Worm (Caenorhabditis elegans) whole organism, early embryonic: ENCODE measurements around the gene saeg-2.
A peak's percentile ranks its signal among the peaks of the same experiment; 100 is the strongest.

Experiments
- B0310.2 ChIP-seq: sonication (generic microtip); optimal IDR thresholded peaks from 2 replicates; lab custom pipeline; 2016; ENCODE audit warnings: mild to moderate bottlenecking, missing genetic modification characterization, missing compliant biosample characterization
- F13C5.2 ChIP-seq: sonication (generic microtip); optimal IDR thresholded peaks from 2 replicates; lab custom pipeline; 2017; ENCODE audit warnings: mild to moderate bottlenecking, missing genetic modification characterization, inconsistent platforms, missing compliant biosample characterization
- aly-1 ChIP-seq: sonication (generic microtip); optimal IDR thresholded peaks from 2 replicates; lab custom pipeline; 2016; ENCODE audit warnings: missing genetic modification characterization, missing compliant biosample characterization
- ama-1 ChIP-seq: fragments of 150-350 bp; optimal IDR thresholded peaks from 2 replicates; lab custom pipeline; 2014
- ceh-13 ChIP-seq: fragments of 200-800 bp; sonication (Bioruptor generic); optimal IDR thresholded peaks from 2 replicates; lab custom pipeline; 2018; ENCODE audit warnings: mild to moderate bottlenecking, missing genetic modification characterization, missing compliant biosample characterization
- ceh-36 ChIP-seq: sonication (generic microtip); optimal IDR thresholded peaks from 2 replicates; lab custom pipeline; 2016; ENCODE audit warnings: missing genetic modification characterization, inconsistent platforms, missing compliant biosample characterization
- ets-7 ChIP-seq: sonication (generic microtip); optimal IDR thresholded peaks from 2 replicates; lab custom pipeline; 2016; ENCODE audit warnings: missing genotype, missing genetic modification characterization, missing compliant biosample characterization
- flt-1 ChIP-seq: fragments of 200-800 bp; sonication (Bioruptor generic); IDR thresholded peaks from 2 replicates; pipeline ENCODE4 v1.3.6; 2022; ENCODE audit warnings: missing genetic modification characterization, missing compliant biosample characterization
- hmbx-1 ChIP-seq: sonication (generic microtip); optimal IDR thresholded peaks from 2 replicates; lab custom pipeline; 2016; ENCODE audit warnings: mild to moderate bottlenecking, missing genetic modification characterization, missing compliant biosample characterization
- hmg-4 ChIP-seq: fragments of 200-800 bp; sonication (Bioruptor generic); optimal IDR thresholded peaks from 2 replicates; lab custom pipeline; 2018; ENCODE audit warnings: mild to moderate bottlenecking, missing genetic modification characterization, missing compliant biosample characterization
- hnd-1 ChIP-seq: sonication (generic microtip); optimal IDR thresholded peaks from 2 replicates; lab custom pipeline; 2016; ENCODE audit warnings: missing genetic modification characterization, missing compliant biosample characterization
- pes-1 ChIP-seq: fragments of 200-800 bp; sonication (Bioruptor generic); IDR thresholded peaks from 2 replicates; pipeline ENCODE4 v1.3.6; 2022; ENCODE audit warnings: missing genetic modification reagents, missing genetic modification characterization, missing compliant biosample characterization
- scrt-1 ChIP-seq: fragments of 200-800 bp; sonication (Bioruptor generic); IDR thresholded peaks from 2 replicates; pipeline ENCODE4 v1.3.6; 2022; ENCODE audit warnings: missing genetic modification characterization, missing compliant biosample characterization
- sea-1 ChIP-seq: fragments of 200-800 bp; sonication (Bioruptor generic); conservative IDR thresholded peaks from 2 replicates; pipeline ENCODE4 v1.3.6; 2022; ENCODE audit warnings: missing genetic modification characterization, missing compliant biosample characterization
- tbx-11 ChIP-seq: fragments of 200-800 bp; sonication (Bioruptor generic); IDR thresholded peaks from 2 replicates; pipeline ENCODE4 v1.3.6; 2022; ENCODE audit warnings: missing genetic modification characterization, missing compliant biosample characterization
- tbx-37 ChIP-seq: fragments of 200-800 bp; sonication (Bioruptor generic); conservative IDR thresholded peaks from 2 replicates; pipeline ENCODE4 v1.3.6; 2022; ENCODE audit warnings: missing genetic modification reagents, missing genetic modification characterization, missing compliant biosample characterization
- tra-4 ChIP-seq: sonication (generic microtip); optimal IDR thresholded peaks from 2 replicates; lab custom pipeline; 2017; ENCODE audit warnings: missing genetic modification characterization, missing compliant biosample characterization

saeg-2 gene

ce11 chrIII:9239983-9240382 is at the start of gene saeg-2:
Gene saeg-2, plus strand, starts transcription at chrIII:9240363.
- TF ChIP-seq ets-7 (tag; lab: Kevin White, UChicago) (no peak), hmbx-1 (no peak), aly-1 (tag; lab: Kevin White, UChicago) (no peak), hmg-4 (peak; percentile 47), F13C5.2 (tag; lab: Kevin White, UChicago) (peak; percentile 17), tbx-37 (GFP tag; lab: Robert Waterston, UW) (no peak)

ce11 chrIII:9191091-9191490 is 49.1 kb upstream of the saeg-2 start, which contains the start of gene cls-3:
Gene cls-3, minus strand, starts transcription at chrIII:9191109.
- TF ChIP-seq ceh-13 (GFP tag; lab: Kevin White, UChicago) = no peak
- peak; percentile 34 for TF ChIP-seq hmg-4

ce11 chrIII:9199605-9200004 is 40.6 kb upstream of the saeg-2 start, which contains the start of gene ZC84.6:
Gene ZC84.6, minus strand, starts transcription at chrIII:9199705.
- TF ChIP-seq flt-1 (no peak), tbx-37 (GFP tag; lab: Robert Waterston, UW) (no peak), hnd-1 (no peak), hmg-4 (no peak), B0310.2 (tag; lab: Kevin White, UChicago) (no peak), pes-1 (GFP tag; lab: Robert Waterston, UW) (no peak), sea-1 (no peak), scrt-1 (GFP tag; lab: Robert Waterston, UW) (no peak), ama-1 (lab: Kevin White, UChicago) (no peak), tbx-11 (GFP tag; lab: Robert Waterston, UW) (no peak), ets-7 (tag; lab: Kevin White, UChicago) (no peak), F13C5.2 (tag; lab: Kevin White, UChicago) (no peak), ceh-13 (GFP tag; lab: Kevin White, UChicago) (no peak), ceh-36 (tag; lab: Kevin White, UChicago) (no peak), hmbx-1 (no peak), tra-4 (tag; lab: Kevin White, UChicago) (no peak), aly-1 (tag; lab: Kevin White, UChicago) (no peak)

ce11 chrIII:9201977-9202376 is 38.2 kb upstream of the saeg-2 start:
- TF ChIP-seq hmg-4 (no peak), ceh-13 (GFP tag; lab: Kevin White, UChicago) (no peak), ama-1 (lab: Kevin White, UChicago) (no peak), B0310.2 (tag; lab: Kevin White, UChicago) (no peak), pes-1 (GFP tag; lab: Robert Waterston, UW) (no peak), sea-1 (no peak), aly-1 (tag; lab: Kevin White, UChicago) (no peak), scrt-1 (GFP tag; lab: Robert Waterston, UW) (no peak), tra-4 (tag; lab: Kevin White, UChicago) (no peak), ceh-36 (tag; lab: Kevin White, UChicago) (no peak), ets-7 (tag; lab: Kevin White, UChicago) (no peak), tbx-11 (GFP tag; lab: Robert Waterston, UW) (no peak), tbx-37 (GFP tag; lab: Robert Waterston, UW) (no peak), F13C5.2 (tag; lab: Kevin White, UChicago) (no peak), hmbx-1 (no peak), flt-1 (no peak), hnd-1 (no peak)

ce11 chrIII:9206185-9206584 is 34.0 kb upstream of the saeg-2 start, which contains the start of gene ZC84.1:
Gene ZC84.1, minus strand, starts transcription at chrIII:9206285.
- no peak for TF ChIP-seq tbx-37 (GFP tag; lab: Robert Waterston, UW)
- TF ChIP-seq aly-1 (tag; lab: Kevin White, UChicago) = no peak
- no peak for TF ChIP-seq sea-1
- TF ChIP-seq hnd-1 = no peak
- TF ChIP-seq pes-1 (GFP tag; lab: Robert Waterston, UW) = no peak
- TF ChIP-seq hmbx-1 = no peak
- no peak for TF ChIP-seq ama-1 (lab: Kevin White, UChicago)
- TF ChIP-seq tra-4 (tag; lab: Kevin White, UChicago) = no peak
- TF ChIP-seq ceh-36 (tag; lab: Kevin White, UChicago) = no peak
- TF ChIP-seq B0310.2 (tag; lab: Kevin White, UChicago) = no peak
- TF ChIP-seq hmg-4 = no peak
- TF ChIP-seq F13C5.2 (tag; lab: Kevin White, UChicago) = no peak
- no peak for TF ChIP-seq flt-1
- no peak for TF ChIP-seq scrt-1 (GFP tag; lab: Robert Waterston, UW)
- TF ChIP-seq ceh-13 (GFP tag; lab: Kevin White, UChicago) = no peak
- no peak for TF ChIP-seq ets-7 (tag; lab: Kevin White, UChicago)
- no peak for TF ChIP-seq tbx-11 (GFP tag; lab: Robert Waterston, UW)

ce11 chrIII:9215367-9215766 is 24.8 kb upstream of the saeg-2 start, which contains the start of gene npr-29:
Gene npr-29, minus strand, starts transcription at chrIII:9215467.
- TF ChIP-seq scrt-1 (GFP tag; lab: Robert Waterston, UW) = no peak
- no peak for TF ChIP-seq hnd-1
- no peak for TF ChIP-seq ets-7 (tag; lab: Kevin White, UChicago)
- TF ChIP-seq flt-1 = no peak
- TF ChIP-seq ama-1 (lab: Kevin White, UChicago) = no peak
- TF ChIP-seq B0310.2 (tag; lab: Kevin White, UChicago) = no peak
- TF ChIP-seq hmg-4 = no peak
- TF ChIP-seq tra-4 (tag; lab: Kevin White, UChicago) = no peak
- no peak for TF ChIP-seq ceh-36 (tag; lab: Kevin White, UChicago)
- TF ChIP-seq aly-1 (tag; lab: Kevin White, UChicago) = no peak
- TF ChIP-seq hmbx-1 = no peak
- no peak for TF ChIP-seq sea-1
- no peak for TF ChIP-seq tbx-11 (GFP tag; lab: Robert Waterston, UW)
- TF ChIP-seq pes-1 (GFP tag; lab: Robert Waterston, UW) = no peak

ce11 chrIII:9224986-9225385 is 15.2 kb upstream of the saeg-2 start:
- TF ChIP-seq aly-1 (tag; lab: Kevin White, UChicago) (no peak), B0310.2 (tag; lab: Kevin White, UChicago) (no peak), ama-1 (lab: Kevin White, UChicago) (no peak), sea-1 (no peak), tra-4 (tag; lab: Kevin White, UChicago) (no peak), pes-1 (GFP tag; lab: Robert Waterston, UW) (no peak), hmbx-1 (no peak), scrt-1 (GFP tag; lab: Robert Waterston, UW) (no peak), tbx-37 (GFP tag; lab: Robert Waterston, UW) (no peak), flt-1 (no peak), hmg-4 (no peak), hnd-1 (no peak), tbx-11 (GFP tag; lab: Robert Waterston, UW) (no peak)
